Worm (Caenorhabditis elegans) whole organism, L2 larva: Measurements from ENCODE around the gene T10G3.8.

Experiments
- C34F6.9 ChIP-seq: fragments of 150-350 bp; optimal IDR thresholded peaks from 2 replicates; lab custom pipeline; 2014; ENCODE audit warnings: missing biosample characterization, missing genetic modification characterization
- Y55F3AM.14 ChIP-seq: fragments of 200-800 bp; sonication (Bioruptor generic); optimal IDR thresholded peaks from 2 replicates; lab custom pipeline; 2018; ENCODE audit warnings: mild to moderate bottlenecking, missing genetic modification characterization, missing compliant biosample characterization
- ZK546.5 ChIP-seq: sonication (generic microtip); optimal IDR thresholded peaks from 2 replicates; lab custom pipeline; 2017; ENCODE audit warnings: missing biosample characterization, missing genetic modification characterization
- alr-1 ChIP-seq: fragments of 150-350 bp; optimal IDR thresholded peaks from 2 replicates; lab custom pipeline; 2014; ENCODE audit warnings: missing biosample characterization, missing genetic modification characterization
- blmp-1 ChIP-seq: sonication (generic microtip); optimal IDR thresholded peaks from 2 replicates; lab custom pipeline; 2017; ENCODE audit warnings: missing genetic modification characterization, mild to moderate bottlenecking, missing compliant biosample characterization, antibody characterized with exemption, moderate library complexity; ENCODE audit not compliant: insufficient read depth
- ceh-16 ChIP-seq: fragments of 150-350 bp; optimal IDR thresholded peaks from 2 replicates; lab custom pipeline; 2014; ENCODE audit warnings: missing biosample characterization, missing genetic modification characterization
- ceh-82 ChIP-seq: fragments of 150-350 bp; optimal IDR thresholded peaks from 2 replicates; lab custom pipeline; 2014; ENCODE audit warnings: missing biosample characterization, missing genetic modification characterization
- dmd-4 ChIP-seq: sonication (generic microtip); optimal IDR thresholded peaks from 2 replicates; lab custom pipeline; 2017; ENCODE audit warnings: missing biosample characterization, missing genetic modification characterization
- egl-27 ChIP-seq: sonication (generic microtip); optimal IDR thresholded peaks from 3 replicates; lab custom pipeline; 2017; ENCODE audit warnings: missing biosample characterization, missing genetic modification reagents, missing genetic modification characterization
- elt-1 ChIP-seq: fragments of 150-350 bp; optimal IDR thresholded peaks from 2 replicates; lab custom pipeline; 2014; ENCODE audit warnings: missing biosample characterization, missing genetic modification characterization
- fos-1 ChIP-seq: fragments of 150-350 bp; optimal IDR thresholded peaks from 2 replicates; lab custom pipeline; 2014; ENCODE audit warnings: missing biosample characterization, missing genetic modification characterization
- gmeb-1 ChIP-seq: fragments of 150-350 bp; optimal IDR thresholded peaks from 2 replicates; lab custom pipeline; 2014; ENCODE audit warnings: missing biosample characterization, missing genetic modification characterization
- lin-11 ChIP-seq: fragments of 150-350 bp; sonication (generic microtip); optimal IDR thresholded peaks from 2 replicates; lab custom pipeline; 2014; ENCODE audit warnings: missing biosample characterization, missing genetic modification characterization, inconsistent platforms, mixed read lengths
- lin-13 ChIP-seq: fragments of 150-350 bp; optimal IDR thresholded peaks from 2 replicates; lab custom pipeline; 2014; ENCODE audit warnings: missing biosample characterization, missing genetic modification reagents, missing genetic modification characterization
- lin-39 ChIP-seq: fragments of 150-350 bp; optimal IDR thresholded peaks from 2 replicates; lab custom pipeline; 2014; ENCODE audit warnings: missing biosample characterization, missing genetic modification reagents, missing genetic modification characterization
- lsy-2 ChIP-seq, 2 experiments: fragments of 150-350 bp in 1 of 2; sonication (generic microtip) in 1 of 2; optimal IDR thresholded peaks; 2 replicates each; lab custom pipeline; 2014 to 2017; ENCODE audit warnings: missing biosample characterization in 2 of 2, missing genetic modification characterization in 2 of 2
- mab-5 ChIP-seq: fragments of 150-350 bp; optimal IDR thresholded peaks from 2 replicates; lab custom pipeline; 2014; ENCODE audit warnings: missing biosample characterization, missing genetic modification characterization
- mbf-1 ChIP-seq: sonication (generic microtip); optimal IDR thresholded peaks from 2 replicates; lab custom pipeline; 2017; ENCODE audit warnings: missing biosample characterization, missing genetic modification characterization
- mdl-1 ChIP-seq, 2 experiments: fragments of 150-350 bp in 1 of 2; sonication (generic microtip) in 1 of 2; optimal IDR thresholded peaks; 2 replicates each; lab custom pipeline; 2017; ENCODE audit warnings: missing biosample characterization in 2 of 2, missing genetic modification characterization in 2 of 2
- nhr-10 ChIP-seq: sonication (generic microtip); optimal IDR thresholded peaks from 2 replicates; lab custom pipeline; 2017; ENCODE audit warnings: missing biosample characterization, missing genetic modification characterization
- nhr-12 ChIP-seq: fragments of 150-350 bp; optimal IDR thresholded peaks from 2 replicates; lab custom pipeline; 2014; ENCODE audit warnings: missing biosample characterization, missing genetic modification characterization
- nhr-129 ChIP-seq: fragments of 150-350 bp; optimal IDR thresholded peaks from 2 replicates; lab custom pipeline; 2014; ENCODE audit warnings: missing biosample characterization, missing genetic modification characterization
- nhr-21 ChIP-seq: fragments of 150-350 bp; optimal IDR thresholded peaks from 2 replicates; lab custom pipeline; 2014; ENCODE audit warnings: missing biosample characterization, missing genetic modification characterization
- nhr-23 ChIP-seq: fragments of 150-350 bp; optimal IDR thresholded peaks from 2 replicates; lab custom pipeline; 2014; ENCODE audit warnings: missing biosample characterization, missing genetic modification reagents, missing genetic modification characterization
- nhr-237 ChIP-seq: fragments of 150-350 bp; optimal IDR thresholded peaks from 2 replicates; lab custom pipeline; 2014; ENCODE audit warnings: missing biosample characterization, missing genetic modification characterization
- nhr-25 ChIP-seq: fragments of 150-350 bp; sonication (generic microtip); optimal IDR thresholded peaks from 3 replicates; lab custom pipeline; 2014; ENCODE audit warnings: missing biosample characterization, missing genetic modification characterization
- nhr-6 ChIP-seq: fragments of 150-350 bp; optimal IDR thresholded peaks from 2 replicates; lab custom pipeline; 2014; ENCODE audit warnings: missing biosample characterization, missing genetic modification characterization
- nhr-77 ChIP-seq: fragments of 150-350 bp; optimal IDR thresholded peaks from 2 replicates; lab custom pipeline; 2014; ENCODE audit warnings: missing biosample characterization, missing genetic modification characterization
- peb-1 ChIP-seq: fragments of 150-350 bp; optimal IDR thresholded peaks from 2 replicates; lab custom pipeline; 2014; ENCODE audit warnings: missing biosample characterization, missing genetic modification characterization
- sem-4 ChIP-seq: fragments of 150-350 bp; optimal IDR thresholded peaks from 2 replicates; lab custom pipeline; 2014; ENCODE audit warnings: missing biosample characterization, missing genetic modification reagents, missing genetic modification characterization
- skn-1 ChIP-seq: sonication (generic microtip); optimal IDR thresholded peaks from 2 replicates; lab custom pipeline; 2017; ENCODE audit warnings: missing biosample characterization, missing genetic modification characterization
- sma-3 ChIP-seq: sonication (generic microtip); optimal IDR thresholded peaks from 2 replicates; lab custom pipeline; 2016; ENCODE audit warnings: missing genetic modification reagents, missing genetic modification characterization, missing compliant biosample characterization
- sma-9 ChIP-seq, 2 experiments: fragments of 150-350 bp in 1 of 2; sonication (generic microtip) in 1 of 2; optimal IDR thresholded peaks; 2 replicates each; lab custom pipeline; 2014 to 2016; ENCODE audit warnings: missing genetic modification characterization in 2 of 2, mild to moderate bottlenecking in 1 of 2, missing biosample characterization in 1 of 2, missing compliant biosample characterization in 1 of 2, missing genetic modification reagents in 1 of 2, moderate library complexity in 1 of 2
- snpc-4 ChIP-seq: fragments of 150-350 bp; optimal IDR thresholded peaks from 2 replicates; lab custom pipeline; 2014; ENCODE audit warnings: missing biosample characterization, missing genetic modification characterization
- unc-39 ChIP-seq: fragments of 150-350 bp; optimal IDR thresholded peaks from 2 replicates; lab custom pipeline; 2014; ENCODE audit warnings: missing biosample characterization, missing genetic modification characterization
- unc-55 ChIP-seq: fragments of 150-350 bp; sonication (generic microtip); optimal IDR thresholded peaks from 3 replicates; lab custom pipeline; 2014; ENCODE audit warnings: missing biosample characterization, missing genetic modification reagents, missing genetic modification characterization
- unc-62 ChIP-seq: fragments of 150-350 bp; optimal IDR thresholded peaks from 2 replicates; lab custom pipeline; 2014; ENCODE audit warnings: missing biosample characterization, missing genetic modification reagents, missing genetic modification characterization
- zag-1 ChIP-seq: fragments of 150-350 bp; optimal IDR thresholded peaks from 2 replicates; lab custom pipeline; 2014; ENCODE audit warnings: missing biosample characterization, missing genetic modification characterization
- ztf-1 ChIP-seq: fragments of 200-800 bp; sonication (Bioruptor generic); conservative IDR thresholded peaks from 2 replicates; pipeline ENCODE4 v1.3.6; 2022; ENCODE audit warnings: missing genetic modification characterization, missing compliant biosample characterization
- ztf-11 ChIP-seq: sonication (generic microtip); optimal IDR thresholded peaks from 2 replicates; lab custom pipeline; 2017; ENCODE audit warnings: missing biosample characterization, missing genetic modification characterization
- ztf-4 ChIP-seq: fragments of 150-350 bp; optimal IDR thresholded peaks from 2 replicates; lab custom pipeline; 2014; ENCODE audit warnings: missing biosample characterization, missing genetic modification characterization

T10G3.8 gene

DNA sequence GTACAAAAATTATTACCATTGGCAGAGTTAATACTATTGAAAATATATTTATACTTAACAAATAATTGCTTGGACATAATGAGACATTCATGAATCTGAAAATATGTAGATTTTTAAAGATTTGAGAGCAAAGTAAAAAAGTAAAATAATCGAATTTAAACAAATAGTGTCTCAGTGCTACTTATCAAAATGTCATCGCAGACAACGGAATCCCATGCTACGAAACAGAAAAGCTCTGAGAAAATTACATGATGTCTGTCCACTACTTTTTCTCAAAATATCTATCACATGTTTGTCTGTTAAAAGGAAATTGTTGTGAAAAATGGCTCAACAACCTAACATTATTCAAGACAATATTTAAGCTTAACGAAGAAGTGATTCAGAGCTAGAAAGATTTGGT lies 8.1 kb upstream of the T10G3.8 start, which contains the start of gene T10G3.4:
T10G3.4 (minus strand) TSS at position 101 of the 400 bp plus-strand sequence.
- no peak for TF ChIP-seq nhr-10 (tag; lab: Kevin White, UChicago)
- TF ChIP-seq egl-27 (tag; lab: Kevin White, UChicago) = no peak
- no peak for TF ChIP-seq nhr-12
- TF ChIP-seq unc-62 (GFP tag; lab: Kevin White, UChicago) = no peak
- TF ChIP-seq ZK546.5 (tag; lab: Kevin White, UChicago) = no peak
- no peak for TF ChIP-seq peb-1 (tag; lab: Kevin White, UChicago)
- TF ChIP-seq blmp-1 = no peak
- TF ChIP-seq ceh-16 (tag; lab: Kevin White, UChicago) = no peak
- no peak for TF ChIP-seq elt-1 (tag; lab: Kevin White, UChicago)
- TF ChIP-seq lsy-2 (tag; optimal IDR thresholded peaks at IDR 0.05; lab: Kevin White, UChicago) = no peak
- no peak for TF ChIP-seq mdl-1 (tag; optimal IDR thresholded peaks at IDR 0.05; lab: Kevin White, UChicago)
- TF ChIP-seq nhr-21 (tag; lab: Kevin White, UChicago) = no peak
- no peak for TF ChIP-seq fos-1 (tag; lab: Kevin White, UChicago)
- no peak for TF ChIP-seq gmeb-1 (tag; lab: Kevin White, UChicago)
- no peak for TF ChIP-seq lin-39 (tag; lab: Kevin White, UChicago)

DNA sequence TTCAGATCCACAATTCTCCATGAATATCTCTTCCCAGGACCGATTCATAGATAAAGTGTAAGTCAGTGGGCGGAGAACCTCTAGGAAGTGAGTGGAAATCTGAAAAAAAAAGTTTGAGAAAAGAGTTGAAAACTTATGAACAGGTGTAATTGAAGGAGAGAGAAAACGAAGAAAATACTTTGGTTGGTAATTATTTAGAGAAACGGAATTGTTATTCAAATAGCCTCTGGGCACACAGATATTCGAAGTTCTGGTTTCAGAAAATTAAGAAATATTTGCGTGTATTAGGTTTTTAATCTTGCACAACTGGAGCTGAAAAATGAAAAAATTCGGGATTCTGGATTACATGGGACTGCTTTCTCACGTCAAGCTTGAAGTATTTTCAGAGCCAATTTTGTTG lies 3.5 kb upstream of the T10G3.8 start, which contains the start of gene T10G3.2:
T10G3.2 (minus strand) TSS at position 101 of the 400 bp plus-strand sequence.
- no peak for TF ChIP-seq Y55F3AM.14 (GFP tag; lab: Kevin White, UChicago)
- TF ChIP-seq sma-9 (GFP tag; optimal IDR thresholded peaks at IDR 0.05; lab: Kevin White, UChicago) = no peak
- TF ChIP-seq sma-9 (tag; optimal IDR thresholded peaks at IDR 0.05; lab: Kevin White, UChicago) = no peak
- no peak for TF ChIP-seq gmeb-1 (tag; lab: Kevin White, UChicago)
- TF ChIP-seq mbf-1 = no peak

DNA sequence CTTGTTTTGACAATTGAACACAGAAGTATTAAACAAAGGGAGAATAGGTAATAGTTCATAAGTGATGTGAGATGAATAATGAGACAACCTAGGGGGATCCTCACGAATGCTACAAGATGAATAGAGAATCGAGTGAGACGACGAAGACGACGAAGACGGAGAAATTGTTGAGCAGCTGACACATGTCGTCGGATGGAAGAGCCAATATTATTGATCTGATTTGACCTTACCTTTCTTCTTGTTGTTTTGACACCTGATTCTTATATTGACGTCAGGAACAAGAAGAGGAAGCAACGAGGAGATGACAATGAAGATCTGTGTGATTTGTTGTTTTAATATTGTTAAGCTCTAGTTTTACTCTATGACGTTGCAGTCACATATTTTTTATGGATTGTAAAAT lies 2.8 kb downstream of the T10G3.8 start, which contains the start of gene T10G3.1:
T10G3.1 (minus strand) TSS at position 213 of the 400 bp plus-strand sequence.
- TF ChIP-seq snpc-4 (tag; lab: Kevin White, UChicago) = no peak
- peak in 1 of 2 experiments; percentile 27 for TF ChIP-seq lsy-2 (tag; optimal IDR thresholded peaks at IDR 0.05; lab: Kevin White, UChicago)
- TF ChIP-seq mab-5 (tag; lab: Kevin White, UChicago) = peak; percentile 8
- peak; percentile 62 for TF ChIP-seq nhr-129
- no peak for TF ChIP-seq sma-3 (GFP tag; lab: Kevin White, UChicago)

ce11 chrV:13472062-13472461 lies 4.2 kb downstream of the T10G3.8 start:
- TF ChIP-seq sma-9 (GFP tag; optimal IDR thresholded peaks at IDR 0.05; lab: Kevin White, UChicago) (peak; percentile 19), sma-9 (tag; optimal IDR thresholded peaks at IDR 0.05; lab: Kevin White, UChicago) (no peak), alr-1 (tag; lab: Kevin White, UChicago) (no peak), ztf-1 (no peak), mab-5 (tag; lab: Kevin White, UChicago) (no peak), nhr-129 (peak; percentile 10), C34F6.9 (tag; lab: Kevin White, UChicago) (peak; percentile 25)

- TF ChIP-seq lin-39 (tag; lab: Kevin White, UChicago) (no peak), zag-1 (tag; lab: Kevin White, UChicago) (no peak), nhr-237 (tag; lab: Kevin White, UChicago) (no peak), sem-4 (peak; percentile 63), mab-5 (tag; lab: Kevin White, UChicago) (peak; percentile 54), nhr-23 (tag; lab: Kevin White, UChicago) (no peak), nhr-6 (no peak), egl-27 (tag; lab: Kevin White, UChicago) (peak; percentile 85), lin-13 (GFP tag; lab: Kevin White, UChicago) (peak; percentile 73), nhr-25 (tag; lab: Kevin White, UChicago) (no peak), dmd-4 (tag; lab: Kevin White, UChicago) (no peak), ztf-11 (tag; lab: Kevin White, UChicago) (no peak), fos-1 (tag; lab: Kevin White, UChicago) (peak; percentile 56), nhr-21 (tag; lab: Kevin White, UChicago) (peak; percentile 78), blmp-1 (peak; percentile 38), sma-3 (GFP tag; lab: Kevin White, UChicago) (peak; percentile 91), ceh-82 (tag; lab: Kevin White, UChicago) (no peak), lin-11 (peak; percentile 22), mdl-1 (tag; optimal IDR thresholded peaks at IDR 0.05; lab: Kevin White, UChicago) (peak; percentile 62 to 91), unc-55 (GFP tag; lab: Kevin White, UChicago) (peak; percentile 86), nhr-129 (peak; percentile 31), ztf-4 (tag; lab: Kevin White, UChicago) (peak; percentile 44), nhr-10 (tag; lab: Kevin White, UChicago) (no peak), Y55F3AM.14 (GFP tag; lab: Kevin White, UChicago) (peak; percentile 51), ztf-1 (no peak), ZK546.5 (tag; lab: Kevin White, UChicago) (no peak), alr-1 (tag; lab: Kevin White, UChicago) (no peak), unc-39 (tag; lab: Kevin White, UChicago) (no peak), nhr-77 (tag; lab: Kevin White, UChicago) (no peak), skn-1 (tag; lab: Kevin White, UChicago) (no peak), unc-62 (GFP tag; lab: Kevin White, UChicago) (no peak)
Observed at ce11 chrV:13468190-13468765, 8.0 kb downstream of the T10G3.8 start, which contains the start of the genes F25H9.6 and F25H9.7. TSS of gene F25H9.6 (minus strand) at chrV:13468361. TSS of gene F25H9.7 (plus strand) at chrV:13468376.
